Worm (Caenorhabditis elegans) whole organism, L3 larva: Measurements from ENCODE around the gene hmgr-1.

ENCODE experiments used
- R02D3.7 ChIP-seq: fragments of 150-350 bp; optimal IDR thresholded peaks from 2 replicates; lab custom pipeline; 2014; ENCODE audit warnings: missing biosample characterization, missing genetic modification characterization
- ceh-82 ChIP-seq: fragments of 150-350 bp; optimal IDR thresholded peaks from 2 replicates; lab custom pipeline; 2014; ENCODE audit warnings: missing biosample characterization, missing genetic modification characterization
- fkh-10 ChIP-seq: sonication (generic microtip); optimal IDR thresholded peaks from 2 replicates; lab custom pipeline; 2017; ENCODE audit warnings: missing biosample characterization, missing genetic modification reagents, missing genetic modification characterization
- fos-1 ChIP-seq: fragments of 150-350 bp; optimal IDR thresholded peaks from 2 replicates; lab custom pipeline; 2014; ENCODE audit warnings: missing biosample characterization, missing genetic modification characterization
- lin-39 ChIP-seq: fragments of 150-350 bp; optimal IDR thresholded peaks from 2 replicates; lab custom pipeline; 2018; ENCODE audit warnings: missing biosample characterization, missing genetic modification reagents, missing genetic modification characterization
- nhr-11 ChIP-seq: fragments of 150-350 bp; optimal IDR thresholded peaks from 2 replicates; lab custom pipeline; 2014; ENCODE audit warnings: missing biosample characterization, missing genetic modification characterization
- nhr-237 ChIP-seq: fragments of 150-350 bp; optimal IDR thresholded peaks from 2 replicates; lab custom pipeline; 2014; ENCODE audit warnings: missing biosample characterization, missing genetic modification characterization
- nhr-28 ChIP-seq: fragments of 150-350 bp; optimal IDR thresholded peaks from 2 replicates; lab custom pipeline; 2014; ENCODE audit warnings: missing biosample characterization, missing genetic modification characterization
- nhr-67 ChIP-seq: fragments of 150-350 bp; optimal IDR thresholded peaks from 2 replicates; lab custom pipeline; 2014; ENCODE audit warnings: missing biosample characterization, missing genetic modification characterization
- pqm-1 ChIP-seq: fragments of 150-350 bp; optimal IDR thresholded peaks from 2 replicates; lab custom pipeline; 2017; ENCODE audit warnings: missing biosample characterization, missing genetic modification characterization, inconsistent platforms
- skn-1 ChIP-seq: fragments of 150-350 bp; optimal IDR thresholded peaks from 2 replicates; lab custom pipeline; 2014; ENCODE audit warnings: missing biosample characterization, missing genetic modification characterization
- tbx-2 ChIP-seq: sonication (generic microtip); optimal IDR thresholded peaks from 2 replicates; lab custom pipeline; 2016; ENCODE audit warnings: mild to moderate bottlenecking, missing genetic modification characterization, missing compliant biosample characterization
- ztf-11 ChIP-seq: fragments of 150-350 bp; optimal IDR thresholded peaks from 2 replicates; lab custom pipeline; 2014; ENCODE audit warnings: missing biosample characterization, missing genetic modification characterization

DNA sequence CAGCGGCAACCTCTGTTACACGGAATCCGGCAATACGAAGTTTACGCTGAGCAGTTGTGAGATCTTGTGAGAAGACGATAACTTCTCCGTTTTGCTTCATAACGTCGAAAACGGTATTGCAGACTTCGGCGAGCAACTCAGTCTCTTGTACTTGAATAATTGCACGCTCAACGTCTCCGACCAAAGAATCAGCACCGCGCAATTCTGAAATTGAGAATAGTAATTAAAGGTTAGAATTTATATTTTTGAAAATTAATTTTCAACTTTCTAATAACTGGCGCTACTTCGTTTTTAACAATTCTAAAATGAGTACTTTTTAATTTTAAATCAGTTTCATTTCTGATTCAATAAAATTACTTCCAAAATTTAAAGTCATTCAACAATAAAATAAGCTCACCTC lies 19.2 kb downstream of the hmgr-1 start:
- TF ChIP-seq lin-39 (tag; lab: Kevin White, UChicago) (no peak), fkh-10 (no peak), ztf-11 (tag; lab: Kevin White, UChicago) (no peak), R02D3.7 (tag; lab: Kevin White, UChicago) (no peak), tbx-2 (tag; lab: Kevin White, UChicago) (no peak), fos-1 (tag; lab: Kevin White, UChicago) (no peak), skn-1 (tag; lab: Kevin White, UChicago) (no peak), nhr-67 (tag; lab: Kevin White, UChicago) (no peak), nhr-11 (tag; lab: Kevin White, UChicago) (no peak), ceh-82 (tag; lab: Kevin White, UChicago) (no peak), pqm-1 (no peak), nhr-237 (no peak), nhr-28 (tag; lab: Kevin White, UChicago) (no peak)
